Worm (Caenorhabditis elegans) whole organism, L2 larva: Measurements from ENCODE around the gene C18A3.11.

ENCODE experiments used
- alr-1 ChIP-seq: fragments of 150-350 bp; optimal IDR thresholded peaks from 2 replicates; lab custom pipeline; 2014; ENCODE audit warnings: missing biosample characterization, missing genetic modification characterization
- blmp-1 ChIP-seq: sonication (generic microtip); optimal IDR thresholded peaks from 2 replicates; lab custom pipeline; 2017; ENCODE audit warnings: missing genetic modification characterization, mild to moderate bottlenecking, missing compliant biosample characterization, antibody characterized with exemption, moderate library complexity; ENCODE audit not compliant: insufficient read depth
- egl-27 ChIP-seq: sonication (generic microtip); optimal IDR thresholded peaks from 3 replicates; lab custom pipeline; 2017; ENCODE audit warnings: missing biosample characterization, missing genetic modification reagents, missing genetic modification characterization
- unc-62 ChIP-seq: fragments of 150-350 bp; optimal IDR thresholded peaks from 2 replicates; lab custom pipeline; 2014; ENCODE audit warnings: missing biosample characterization, missing genetic modification reagents, missing genetic modification characterization

DNA sequence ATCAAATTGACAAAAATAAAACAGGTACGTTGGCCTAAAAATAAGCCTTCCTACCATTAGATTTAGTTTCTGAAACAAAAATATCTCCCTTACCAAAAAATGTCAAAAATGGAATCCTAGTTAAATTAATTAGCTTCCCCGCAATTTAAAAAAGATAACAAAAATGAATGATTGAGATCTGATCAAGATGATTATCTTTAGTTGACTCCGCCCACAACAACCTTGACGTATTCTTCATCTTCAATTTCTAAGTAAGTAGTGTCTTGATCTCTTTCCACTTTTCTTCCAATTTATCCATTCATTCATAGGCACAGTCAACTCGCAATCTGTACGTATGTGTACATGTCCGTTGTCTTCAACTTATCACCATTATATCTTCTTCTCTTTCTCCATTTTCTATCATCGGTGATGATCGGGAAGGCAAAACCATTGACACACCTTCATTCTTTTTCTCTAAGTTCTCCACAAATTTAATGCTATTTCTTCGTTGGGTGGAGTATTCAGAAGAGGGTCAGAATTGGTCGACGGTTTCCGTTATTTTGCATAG, 37.5 kb downstream of the C18A3.11 start:
- TF ChIP-seq egl-27 (no peak), alr-1 (no peak), blmp-1 (tag; lab: Kevin White, UChicago) (no peak), unc-62 (no peak)
